Fruit fly (Drosophila melanogaster) whole organism: ENCODE data around the gene CG31195.

ENCODE experiments used
- CG8478 ChIP-seq: fragments of >200 bp; optimal IDR thresholded peaks from 2 replicates; lab custom pipeline; 2018; ENCODE audit warnings: inconsistent platforms
- Dll ChIP-seq: fragments of >200 bp; optimal IDR thresholded peaks from 2 replicates; lab custom pipeline; 2017

- no peak for TF ChIP-seq Dll
- TF ChIP-seq CG8478 (lab: Kevin White, UChicago), result no peak
Observed at dm6 chr3R:20739000-20739399, 23.2 kb downstream of the CG31195 start, which contains the start of gene CG17267.
